Fruit fly (Drosophila melanogaster) whole organism, embryonic: ENCODE results near the gene Arl4.

Experiments used
- Atf6 ChIP-seq: fragments of 200-800 bp; sonication (Bioruptor generic); IDR thresholded peaks from 2 replicates; pipeline ENCODE4 v1.3.6; 2022; ENCODE audit warnings: missing biosample characterization, missing genetic modification characterization
- BEAF-32 ChIP-seq: fragments of 200-800 bp; sonication (Bioruptor generic); optimal IDR thresholded peaks from 3 replicates; lab custom pipeline; 2017; ENCODE audit warnings: missing biosample characterization, missing genetic modification characterization, mild to moderate bottlenecking, moderate library complexity, missing genetic modification reagents
- CG11398 ChIP-seq: fragments of 200-800 bp; sonication (Bioruptor generic); optimal IDR thresholded peaks from 2 replicates; lab custom pipeline; 2016; ENCODE audit warnings: missing biosample characterization, missing genetic modification characterization
- CG11456 ChIP-seq: fragments of 200-800 bp; sonication (Bioruptor generic); IDR thresholded peaks from 3 replicates; pipeline ENCODE4 v1.3.6; 2022; ENCODE audit warnings: missing biosample characterization, missing genetic modification characterization
- CG11560 ChIP-seq: fragments of 200-800 bp; sonication (Bioruptor generic); IDR thresholded peaks from 3 replicates; pipeline ENCODE4 v1.3.6; 2022; ENCODE audit warnings: missing biosample characterization, missing genetic modification characterization
- CG11695 ChIP-seq: fragments of 200-800 bp; sonication (Bioruptor generic); IDR thresholded peaks from 3 replicates; pipeline ENCODE4 v1.3.6; 2022; ENCODE audit warnings: missing biosample characterization, missing genetic modification characterization
- CG1233 ChIP-seq: fragments of 200-800 bp; sonication (Bioruptor generic); optimal IDR thresholded peaks from 4 replicates; lab custom pipeline; 2018; ENCODE audit warnings: missing biosample characterization, mild to moderate bottlenecking, missing genetic modification characterization
- CG14710 ChIP-seq: fragments of 200-800 bp; sonication (Bioruptor generic); optimal IDR thresholded peaks from 3 replicates; lab custom pipeline; 2019; ENCODE audit warnings: missing biosample characterization, mild to moderate bottlenecking, missing genetic modification characterization, moderate library complexity
- CG17912 ChIP-seq: fragments of 200-800 bp; sonication (Bioruptor generic); optimal IDR thresholded peaks from 2 replicates; lab custom pipeline; 2018; ENCODE audit warnings: missing biosample characterization, mild to moderate bottlenecking, missing genetic modification characterization
- CG2120 ChIP-seq: fragments of 200-800 bp; sonication (Bioruptor generic); optimal IDR thresholded peaks from 3 replicates; lab custom pipeline; 2016; ENCODE audit warnings: missing biosample characterization, missing genetic modification characterization
- CG2199 ChIP-seq: fragments of 200-800 bp; sonication (Bioruptor generic); IDR thresholded peaks from 3 replicates; pipeline ENCODE4 v1.3.6; 2022; ENCODE audit warnings: missing biosample characterization, missing genetic modification characterization
- CG31441 ChIP-seq: fragments of 200-800 bp; sonication (Bioruptor generic); IDR thresholded peaks from 2 replicates; pipeline ENCODE4 v1.3.6; 2022; ENCODE audit warnings: missing biosample characterization, missing genetic modification characterization
- CG32767 ChIP-seq: fragments of 200-800 bp; sonication (Bioruptor generic); IDR thresholded peaks from 2 replicates; pipeline ENCODE4 v1.3.6; 2022; ENCODE audit warnings: missing biosample characterization, missing genetic modification characterization
- CG33213 ChIP-seq: fragments of 200-800 bp; sonication (Bioruptor generic); optimal IDR thresholded peaks from 3 replicates; lab custom pipeline; 2016; ENCODE audit warnings: missing biosample characterization, missing genetic modification characterization
- CG3995 ChIP-seq: fragments of 200-800 bp; sonication (Bioruptor generic); optimal IDR thresholded peaks from 3 replicates; lab custom pipeline; 2016; ENCODE audit warnings: missing biosample characterization, missing genetic modification characterization
- CG4707 ChIP-seq: fragments of 200-800 bp; sonication (Bioruptor generic); optimal IDR thresholded peaks from 2 replicates; lab custom pipeline; 2018; ENCODE audit warnings: missing biosample characterization, mild to moderate bottlenecking, missing genetic modification characterization, moderate library complexity
- CG8290 ChIP-seq, 3 experiments: fragments of 200-800 bp; sonication (Bioruptor generic); optimal IDR thresholded peaks; 2 replicates each; lab custom pipeline; 2016 to 2019; ENCODE audit warnings: missing biosample characterization in 3 of 3, missing genetic modification characterization in 3 of 3, mild to moderate bottlenecking in 2 of 3, moderate library complexity in 1 of 3
- CG9932 ChIP-seq: fragments of 200-800 bp; sonication (Bioruptor generic); IDR thresholded peaks from 2 replicates; pipeline ENCODE4 v1.3.6; 2022; ENCODE audit warnings: missing biosample characterization, missing genetic modification characterization
- CoRest ChIP-seq: fragments of 200-800 bp; sonication (Bioruptor generic); optimal IDR thresholded peaks from 3 replicates; lab custom pipeline; 2018; ENCODE audit warnings: missing biosample characterization, mild to moderate bottlenecking, missing genetic modification characterization, moderate library complexity
- Doc2 ChIP-seq: fragments of 200-800 bp; sonication (Bioruptor generic); IDR thresholded peaks from 2 replicates; pipeline ENCODE4 v1.3.6; 2022; ENCODE audit warnings: missing biosample characterization, missing genetic modification characterization
- Dp ChIP-seq: fragments of 200-800 bp; sonication (Bioruptor generic); optimal IDR thresholded peaks from 2 replicates; lab custom pipeline; 2018; ENCODE audit warnings: missing biosample characterization, mild to moderate bottlenecking, missing genetic modification characterization, moderate library complexity
- E2f2 ChIP-seq: fragments of 200-800 bp; sonication (Bioruptor generic); IDR thresholded peaks from 2 replicates; pipeline ENCODE4 v1.3.6; 2022; ENCODE audit warnings: missing biosample characterization, missing genetic modification characterization
- ERR ChIP-seq: fragments of 200-800 bp; sonication (Bioruptor generic); optimal IDR thresholded peaks from 2 replicates; lab custom pipeline; 2016; ENCODE audit warnings: missing biosample characterization, missing genetic modification characterization
- Elba2 ChIP-seq: fragments of 200-800 bp; sonication (Bioruptor generic); optimal IDR thresholded peaks from 3 replicates; lab custom pipeline; 2016; ENCODE audit warnings: missing biosample characterization, missing genetic modification characterization
- Ets65A ChIP-seq: fragments of 200-800 bp; sonication (Bioruptor generic); peaks from one replicate; lab custom pipeline; 2016; ENCODE audit warnings: missing biosample characterization, missing genetic modification characterization
- Fer3 ChIP-seq: fragments of 200-800 bp; sonication (Bioruptor generic); optimal IDR thresholded peaks from 2 replicates; lab custom pipeline; 2018; ENCODE audit warnings: missing biosample characterization, mild to moderate bottlenecking, missing genetic modification characterization, moderate library complexity
- Hmx ChIP-seq: fragments of 200-800 bp; sonication (Bioruptor generic); optimal IDR thresholded peaks from 2 replicates; lab custom pipeline; 2016; ENCODE audit warnings: missing biosample characterization, missing genetic modification characterization
- Med ChIP-seq: fragments of 200-800 bp; sonication (Bioruptor generic); peaks from one replicate; lab custom pipeline; 2016; ENCODE audit warnings: missing biosample characterization, missing genetic modification characterization, mild to moderate bottlenecking, inconsistent platforms, moderate library complexity
- Pdp1 ChIP-seq, 2 experiments: fragments of 200-800 bp; sonication (Bioruptor generic); optimal IDR thresholded peaks; 3 replicates each; lab custom pipeline; 2016; ENCODE audit warnings: missing biosample characterization in 2 of 2, missing genetic modification characterization in 2 of 2, mild to moderate bottlenecking in 1 of 2, moderate library complexity in 1 of 2
- Ptx1 ChIP-seq: fragments of 200-800 bp; sonication (Bioruptor generic); IDR thresholded peaks from 2 replicates; pipeline ENCODE4 v1.3.6; 2022; ENCODE audit warnings: missing biosample characterization, missing genetic modification characterization
- Xbp1 ChIP-seq: fragments of 200-800 bp; sonication (Bioruptor generic); optimal IDR thresholded peaks from 3 replicates; lab custom pipeline; 2016; ENCODE audit warnings: missing biosample characterization, mild to moderate bottlenecking, missing genetic modification characterization
- ac ChIP-seq: fragments of 200-800 bp; sonication (Bioruptor generic); optimal IDR thresholded peaks from 3 replicates; lab custom pipeline; 2017; ENCODE audit warnings: missing biosample characterization, mild to moderate bottlenecking, missing genetic modification characterization
- cg ChIP-seq: fragments of 200-800 bp; sonication (Bioruptor generic); optimal IDR thresholded peaks from 3 replicates; lab custom pipeline; 2019; ENCODE audit warnings: missing biosample characterization, mild to moderate bottlenecking, missing genetic modification characterization, moderate library complexity
- dmrt11E ChIP-seq: fragments of 200-800 bp; sonication (Bioruptor generic); optimal IDR thresholded peaks from 3 replicates; lab custom pipeline; 2018; ENCODE audit warnings: missing biosample characterization, mild to moderate bottlenecking, missing genetic modification characterization, moderate library complexity
- ems ChIP-seq: fragments of 200-800 bp; sonication (Bioruptor generic); optimal IDR thresholded peaks from 3 replicates; lab custom pipeline; 2016; ENCODE audit warnings: missing biosample characterization, missing genetic modification characterization
- eyg ChIP-seq: fragments of 200-800 bp; sonication (Bioruptor generic); optimal IDR thresholded peaks from 3 replicates; lab custom pipeline; 2016; ENCODE audit warnings: missing biosample characterization, missing genetic modification characterization
- lilli ChIP-seq: fragments of 200-800 bp; sonication (Bioruptor generic); optimal IDR thresholded peaks from 3 replicates; lab custom pipeline; 2016; ENCODE audit warnings: missing biosample characterization, missing genetic modification characterization
- luna ChIP-seq: fragments of 200-800 bp; sonication (Bioruptor generic); optimal IDR thresholded peaks from 2 replicates; lab custom pipeline; 2016; ENCODE audit warnings: missing biosample characterization, missing genetic modification characterization
- pho ChIP-seq: fragments of 200-800 bp; sonication (Bioruptor generic); optimal IDR thresholded peaks from 2 replicates; lab custom pipeline; 2016; ENCODE audit warnings: missing biosample characterization, missing genetic modification characterization
- pnt ChIP-seq: fragments of 200-800 bp; sonication (Bioruptor generic); optimal IDR thresholded peaks from 3 replicates; lab custom pipeline; 2016; ENCODE audit warnings: missing biosample characterization, missing genetic modification characterization
- pum ChIP-seq: fragments of 200-800 bp; sonication (Bioruptor generic); optimal IDR thresholded peaks from 2 replicates; lab custom pipeline; 2016; ENCODE audit warnings: missing biosample characterization, missing genetic modification characterization
- row ChIP-seq: fragments of 200-800 bp; sonication (Bioruptor generic); IDR thresholded peaks from 3 replicates; pipeline ENCODE4 v1.3.6; 2022; ENCODE audit warnings: missing biosample characterization, missing genetic modification characterization
- sc ChIP-seq, 3 experiments: fragments of >200 bp in 2 of 3; fragments of 200-800 bp in 1 of 3; sonication (Bioruptor generic) in 1 of 3; optimal IDR thresholded peaks; 2 replicates in 2 of 3; 3 replicates in 1 of 3; lab custom pipeline; 2017; ENCODE audit warnings: mild to moderate bottlenecking in 1 of 3, missing biosample characterization in 1 of 3, missing genetic modification characterization in 1 of 3, missing genetic modification reagents in 1 of 3
- tna ChIP-seq: fragments of 200-800 bp; sonication (Bioruptor generic); IDR thresholded peaks from 2 replicates; pipeline ENCODE4 v1.3.6; 2022; ENCODE audit warnings: missing biosample characterization, missing genetic modification characterization; ENCODE audit not compliant: partially characterized antibody
- twi ChIP-seq: fragments of 200-800 bp; optimal IDR thresholded peaks from 2 replicates; lab custom pipeline; 2019; ENCODE audit warnings: missing biosample characterization, mild to moderate bottlenecking, missing genetic modification characterization, moderate library complexity
- unpg ChIP-seq: fragments of 200-800 bp; sonication (Bioruptor generic); optimal IDR thresholded peaks from 3 replicates; lab custom pipeline; 2018; ENCODE audit warnings: missing biosample characterization, mild to moderate bottlenecking, missing genetic modification characterization, moderate library complexity
- wek ChIP-seq: fragments of 200-800 bp; sonication (Bioruptor generic); optimal IDR thresholded peaks from 3 replicates; lab custom pipeline; 2018; ENCODE audit warnings: missing biosample characterization, mild to moderate bottlenecking, missing genetic modification characterization, moderate library complexity
- zen ChIP-seq: fragments of 200-800 bp; sonication (Bioruptor generic); optimal IDR thresholded peaks from 3 replicates; lab custom pipeline; 2018; ENCODE audit warnings: missing biosample characterization, mild to moderate bottlenecking, missing genetic modification characterization, moderate library complexity
- zfh2 ChIP-seq: fragments of 200-800 bp; sonication (Bioruptor generic); optimal IDR thresholded peaks from 2 replicates; lab custom pipeline; 2016; ENCODE audit warnings: missing biosample characterization, missing genetic modification characterization

The Arl4 gene

DNA sequence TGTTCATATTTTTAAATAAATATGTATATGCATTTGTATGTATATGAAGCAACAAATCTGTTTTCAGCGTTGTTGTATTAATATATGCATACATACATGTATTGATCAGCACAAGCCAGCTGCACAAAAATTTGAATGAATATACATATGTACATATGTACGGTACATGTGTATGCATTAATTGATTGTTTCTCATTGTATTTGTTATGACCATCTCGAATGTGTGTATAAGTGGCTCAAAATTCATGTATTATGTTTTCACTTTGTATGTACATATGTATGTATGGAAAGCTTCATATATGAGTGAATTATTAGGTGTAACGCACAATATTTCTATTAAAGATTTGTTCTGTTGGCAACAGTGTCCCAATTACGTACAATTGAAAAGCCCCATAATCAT lies 43.2 kb downstream of the Arl4 start (continued):
- TF ChIP-seq CG2199 (GFP tag; lab: Robert Waterston, UW): peak; percentile 55; the same call in 2 of the 3 replicates
- peak; percentile 6 for TF ChIP-seq CG17912 (GFP tag; lab: Kevin White, UChicago)
- TF ChIP-seq Atf6 (GFP tag; lab: Robert Waterston, UW): no peak
- no peak for TF ChIP-seq CG11560
- no peak for TF ChIP-seq CoRest
- no peak for TF ChIP-seq pum (GFP tag; lab: Kevin White, UChicago)
- no peak for TF ChIP-seq ems (GFP tag; lab: Kevin White, UChicago)
- TF ChIP-seq pnt: no peak
- no peak for TF ChIP-seq luna
- TF ChIP-seq Pdp1 (GFP tag; optimal IDR thresholded peaks at IDR 0.05; lab: Kevin White, UChicago): peak in 1 of 2 experiments; percentile 25
- no peak for TF ChIP-seq zfh2 (GFP tag; lab: Kevin White, UChicago)
- no peak for TF ChIP-seq CG14710 (tag; lab: Kevin White, UChicago)
- TF ChIP-seq Ets65A: no peak
- no peak for TF ChIP-seq CG4707 (GFP tag; lab: Kevin White, UChicago)
- TF ChIP-seq CG9932: no peak
- TF ChIP-seq Ptx1 (GFP tag; lab: Robert Waterston, UW): no peak
- no peak for TF ChIP-seq Elba2 (GFP tag; lab: Kevin White, UChicago)
- TF ChIP-seq Med (GFP tag; lab: Kevin White, UChicago): peak; percentile 21
- TF ChIP-seq eyg (GFP tag; lab: Kevin White, UChicago): no peak
- TF ChIP-seq lilli (GFP tag; lab: Kevin White, UChicago): no peak
- TF ChIP-seq CG8290 (GFP tag; optimal IDR thresholded peaks at IDR 0.05; lab: Kevin White, UChicago): no peak
- no peak for TF ChIP-seq CG8290 (tag; optimal IDR thresholded peaks at IDR 0.05; lab: Kevin White, UChicago)
- TF ChIP-seq Xbp1 (GFP tag; lab: Kevin White, UChicago): no peak
- no peak for TF ChIP-seq ERR (GFP tag; lab: Kevin White, UChicago)
- TF ChIP-seq CG11695 (GFP tag; lab: Robert Waterston, UW): no peak
- TF ChIP-seq CG31441 (GFP tag; lab: Robert Waterston, UW): no peak
- no peak for TF ChIP-seq Fer3 (tag; lab: Kevin White, UChicago)
- TF ChIP-seq CG11398 (GFP tag; lab: Kevin White, UChicago): no peak
- TF ChIP-seq CG1233 (GFP tag; lab: Kevin White, UChicago): no peak
- TF ChIP-seq cg (GFP tag; lab: Kevin White, UChicago): peak; percentile 81

DNA sequence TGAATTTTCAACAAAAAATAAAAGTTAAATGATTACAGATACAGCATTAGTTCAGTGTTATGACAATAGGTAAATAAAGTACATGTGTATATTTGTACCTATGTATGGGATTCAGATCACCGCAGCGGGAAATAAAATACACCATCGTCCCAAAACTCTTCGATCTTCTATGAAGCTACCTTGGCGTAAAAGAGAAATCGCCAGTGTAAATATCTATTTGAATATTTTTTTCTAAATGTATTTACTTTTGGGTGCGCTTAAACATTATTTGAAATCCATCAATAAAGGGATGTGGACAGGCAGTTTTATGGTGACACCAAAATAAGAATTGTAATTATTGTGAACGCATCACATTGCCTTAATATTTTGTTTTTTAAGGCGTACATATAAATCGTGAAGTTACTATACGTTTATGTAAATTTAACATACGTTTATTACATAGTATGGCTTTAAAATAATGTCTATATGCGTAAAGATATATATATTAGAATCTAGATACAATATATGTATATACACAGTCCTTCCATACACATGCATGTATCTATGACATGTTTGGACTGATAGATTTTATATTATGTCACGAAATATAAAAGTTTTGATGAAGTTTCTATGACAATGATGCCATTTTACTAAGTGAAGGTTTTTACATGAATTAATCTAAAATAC lies 47.1 kb downstream of the Arl4 start, which contains the start of gene anne:
Gene anne (plus strand): TSS at position 263 of the 666 bp plus-strand sequence.
- TF ChIP-seq unpg (GFP tag; lab: Kevin White, UChicago) (peak; percentile 1), CG32767 (0 out of 2 replicates have a peak, but pooled peaks have one; percentile 47), Doc2 (GFP tag; lab: Robert Waterston, UW) (no peak), sc (optimal IDR thresholded peaks at IDR 0.05; lab: Kevin White, UChicago) (no peak), sc (GFP tag; optimal IDR thresholded peaks at IDR 0.05; lab: Kevin White, UChicago) (no peak), row (GFP tag; lab: Robert Waterston, UW) (peak; percentile 86), CG14710 (tag; lab: Kevin White, UChicago) (peak; percentile 75), Dp (GFP tag; lab: Kevin White, UChicago) (peak; percentile 5), tna (no peak), ac (GFP tag; lab: Kevin White, UChicago) (no peak), E2f2 (GFP tag; lab: Robert Waterston, UW) (peak; percentile 25; the same call in 1 of the 2 replicates), twi (tag; lab: Kevin White, UChicago) (no peak), Med (GFP tag; lab: Kevin White, UChicago) (peak; percentile 68), wek (GFP tag; lab: Kevin White, UChicago) (no peak), Hmx (GFP tag; lab: Kevin White, UChicago) (no peak), CG33213 (GFP tag; lab: Kevin White, UChicago) (peak; percentile 21), CG2120 (GFP tag; lab: Kevin White, UChicago) (peak; percentile 3), CG3995 (peak; percentile 62), dmrt11E (peak; percentile 41), CG11456 (no peak), BEAF-32 (GFP tag; lab: Kevin White, UChicago) (peak; percentile 47), CG2199 (GFP tag; lab: Robert Waterston, UW) (peak; percentile 83; the same call in 2 of the 3 replicates), zen (peak; percentile 65), pho (GFP tag; lab: Kevin White, UChicago) (peak; percentile 12)
